Worm (Caenorhabditis elegans) whole organism, L2 larva: ENCODE results near the gene Y77E11A.16.

ENCODE experiments used
- R02D3.7 ChIP-seq: fragments of 150-350 bp; optimal IDR thresholded peaks from 2 replicates; lab custom pipeline; 2014; ENCODE audit warnings: missing biosample characterization, missing genetic modification characterization
- Y55F3AM.14 ChIP-seq: fragments of 200-800 bp; sonication (Bioruptor generic); optimal IDR thresholded peaks from 2 replicates; lab custom pipeline; 2018; ENCODE audit warnings: mild to moderate bottlenecking, missing genetic modification characterization, missing compliant biosample characterization
- ZK546.5 ChIP-seq: sonication (generic microtip); optimal IDR thresholded peaks from 2 replicates; lab custom pipeline; 2017; ENCODE audit warnings: missing biosample characterization, missing genetic modification characterization
- alr-1 ChIP-seq: fragments of 150-350 bp; optimal IDR thresholded peaks from 2 replicates; lab custom pipeline; 2014; ENCODE audit warnings: missing biosample characterization, missing genetic modification characterization
- ama-1 ChIP-seq: fragments of 150-350 bp; optimal IDR thresholded peaks from 2 replicates; lab custom pipeline; 2018; ENCODE audit warnings: inconsistent platforms
- blmp-1 ChIP-seq: sonication (generic microtip); optimal IDR thresholded peaks from 2 replicates; lab custom pipeline; 2017; ENCODE audit warnings: missing genetic modification characterization, mild to moderate bottlenecking, missing compliant biosample characterization, antibody characterized with exemption, moderate library complexity; ENCODE audit not compliant: insufficient read depth
- ceh-16 ChIP-seq: fragments of 150-350 bp; optimal IDR thresholded peaks from 2 replicates; lab custom pipeline; 2014; ENCODE audit warnings: missing biosample characterization, missing genetic modification characterization
- ceh-82 ChIP-seq: fragments of 150-350 bp; optimal IDR thresholded peaks from 2 replicates; lab custom pipeline; 2014; ENCODE audit warnings: missing biosample characterization, missing genetic modification characterization
- crh-2 ChIP-seq: sonication (generic microtip); optimal IDR thresholded peaks from 2 replicates; lab custom pipeline; 2017; ENCODE audit warnings: missing biosample characterization, missing genetic modification characterization
- dmd-4 ChIP-seq: sonication (generic microtip); optimal IDR thresholded peaks from 2 replicates; lab custom pipeline; 2017; ENCODE audit warnings: missing biosample characterization, missing genetic modification characterization
- elt-1 ChIP-seq: fragments of 150-350 bp; optimal IDR thresholded peaks from 2 replicates; lab custom pipeline; 2014; ENCODE audit warnings: missing biosample characterization, missing genetic modification characterization
- fos-1 ChIP-seq: fragments of 150-350 bp; optimal IDR thresholded peaks from 2 replicates; lab custom pipeline; 2014; ENCODE audit warnings: missing biosample characterization, missing genetic modification characterization
- lin-11 ChIP-seq: fragments of 150-350 bp; sonication (generic microtip); optimal IDR thresholded peaks from 2 replicates; lab custom pipeline; 2014; ENCODE audit warnings: missing biosample characterization, missing genetic modification characterization, inconsistent platforms, mixed read lengths
- lin-13 ChIP-seq: fragments of 150-350 bp; optimal IDR thresholded peaks from 2 replicates; lab custom pipeline; 2014; ENCODE audit warnings: missing biosample characterization, missing genetic modification reagents, missing genetic modification characterization
- lin-39 ChIP-seq: fragments of 150-350 bp; optimal IDR thresholded peaks from 2 replicates; lab custom pipeline; 2014; ENCODE audit warnings: missing biosample characterization, missing genetic modification reagents, missing genetic modification characterization
- lsy-2 ChIP-seq, 2 experiments: fragments of 150-350 bp in 1 of 2; sonication (generic microtip) in 1 of 2; optimal IDR thresholded peaks; 2 replicates each; lab custom pipeline; 2014 to 2017; ENCODE audit warnings: missing biosample characterization in 2 of 2, missing genetic modification characterization in 2 of 2
- mab-5 ChIP-seq: fragments of 150-350 bp; optimal IDR thresholded peaks from 2 replicates; lab custom pipeline; 2014; ENCODE audit warnings: missing biosample characterization, missing genetic modification characterization
- mbf-1 ChIP-seq: sonication (generic microtip); optimal IDR thresholded peaks from 2 replicates; lab custom pipeline; 2017; ENCODE audit warnings: missing biosample characterization, missing genetic modification characterization
- nhr-12 ChIP-seq: fragments of 150-350 bp; optimal IDR thresholded peaks from 2 replicates; lab custom pipeline; 2014; ENCODE audit warnings: missing biosample characterization, missing genetic modification characterization
- nhr-21 ChIP-seq: fragments of 150-350 bp; optimal IDR thresholded peaks from 2 replicates; lab custom pipeline; 2014; ENCODE audit warnings: missing biosample characterization, missing genetic modification characterization
- nhr-237 ChIP-seq: fragments of 150-350 bp; optimal IDR thresholded peaks from 2 replicates; lab custom pipeline; 2014; ENCODE audit warnings: missing biosample characterization, missing genetic modification characterization
- nhr-25 ChIP-seq: fragments of 150-350 bp; sonication (generic microtip); optimal IDR thresholded peaks from 3 replicates; lab custom pipeline; 2014; ENCODE audit warnings: missing biosample characterization, missing genetic modification characterization
- nhr-77 ChIP-seq: fragments of 150-350 bp; optimal IDR thresholded peaks from 2 replicates; lab custom pipeline; 2014; ENCODE audit warnings: missing biosample characterization, missing genetic modification characterization
- sma-3 ChIP-seq: sonication (generic microtip); optimal IDR thresholded peaks from 2 replicates; lab custom pipeline; 2016; ENCODE audit warnings: missing genetic modification reagents, missing genetic modification characterization, missing compliant biosample characterization
- sma-9 ChIP-seq, 2 experiments: fragments of 150-350 bp in 1 of 2; sonication (generic microtip) in 1 of 2; optimal IDR thresholded peaks; 2 replicates each; lab custom pipeline; 2014 to 2016; ENCODE audit warnings: missing genetic modification characterization in 2 of 2, mild to moderate bottlenecking in 1 of 2, missing biosample characterization in 1 of 2, missing compliant biosample characterization in 1 of 2, missing genetic modification reagents in 1 of 2, moderate library complexity in 1 of 2
- snpc-4 ChIP-seq: fragments of 150-350 bp; optimal IDR thresholded peaks from 2 replicates; lab custom pipeline; 2014; ENCODE audit warnings: missing biosample characterization, missing genetic modification characterization
- unc-55 ChIP-seq: fragments of 150-350 bp; sonication (generic microtip); optimal IDR thresholded peaks from 3 replicates; lab custom pipeline; 2014; ENCODE audit warnings: missing biosample characterization, missing genetic modification reagents, missing genetic modification characterization
- zag-1 ChIP-seq: fragments of 150-350 bp; optimal IDR thresholded peaks from 2 replicates; lab custom pipeline; 2014; ENCODE audit warnings: missing biosample characterization, missing genetic modification characterization

Gene Y77E11A.16

ce11 chrIV:1484968-1485474 is at the start of gene Y77E11A.16:
Gene Y77E11A.16 (plus strand): TSS chrIV:1485424.
- TF ChIP-seq nhr-237 (tag; lab: Kevin White, UChicago) (no peak), Y55F3AM.14 (GFP tag; lab: Kevin White, UChicago) (no peak), R02D3.7 (tag; lab: Kevin White, UChicago) (no peak), sma-9 (GFP tag; optimal IDR thresholded peaks at IDR 0.05; lab: Kevin White, UChicago) (no peak), sma-9 (tag; optimal IDR thresholded peaks at IDR 0.05; lab: Kevin White, UChicago) (no peak), lsy-2 (tag; optimal IDR thresholded peaks at IDR 0.05; lab: Kevin White, UChicago) (peak in 1 of 2 experiments; percentile 9), mab-5 (tag; lab: Kevin White, UChicago) (no peak), lin-13 (GFP tag; lab: Kevin White, UChicago) (no peak), ZK546.5 (tag; lab: Kevin White, UChicago) (no peak), nhr-21 (tag; lab: Kevin White, UChicago) (no peak)
- TF ChIP-seq, all 48 proteins: peak for 1

ce11 chrIV:1437625-1438024 is 47.6 kb upstream of the Y77E11A.16 start:
- TF ChIP-seq blmp-1 (tag; lab: Kevin White, UChicago): no peak
- TF ChIP-seq nhr-12 (tag; lab: Kevin White, UChicago): no peak
- no peak for TF ChIP-seq lin-13 (GFP tag; lab: Kevin White, UChicago)
- no peak for TF ChIP-seq ceh-16 (tag; lab: Kevin White, UChicago)
- no peak for TF ChIP-seq fos-1
- no peak for TF ChIP-seq zag-1
- TF ChIP-seq ZK546.5 (tag; lab: Kevin White, UChicago): no peak
- TF ChIP-seq unc-55: no peak
- TF ChIP-seq ceh-82 (tag; lab: Kevin White, UChicago): no peak

ce11 chrIV:1443514-1443913 is 41.7 kb upstream of the Y77E11A.16 start:
- TF ChIP-seq mab-5 (tag; lab: Kevin White, UChicago) (no peak), elt-1 (no peak), lin-39 (tag; lab: Kevin White, UChicago) (no peak), sma-3 (GFP tag; lab: Kevin White, UChicago) (no peak), mbf-1 (tag; lab: Kevin White, UChicago) (no peak), ceh-82 (tag; lab: Kevin White, UChicago) (no peak), dmd-4 (tag; lab: Kevin White, UChicago) (no peak), snpc-4 (tag; lab: Kevin White, UChicago) (no peak), alr-1 (tag; lab: Kevin White, UChicago) (no peak), ama-1 (lab: Kevin White, UChicago) (no peak), lin-11 (no peak)

ce11 chrIV:1443997-1444678 is 41.1 kb upstream of the Y77E11A.16 start:
- no peak for TF ChIP-seq Y55F3AM.14 (GFP tag; lab: Kevin White, UChicago)
- no peak for TF ChIP-seq mab-5 (tag; lab: Kevin White, UChicago)
- no peak for TF ChIP-seq zag-1

- TF ChIP-seq nhr-77 (tag; lab: Kevin White, UChicago): no peak
- TF ChIP-seq nhr-25 (tag; lab: Kevin White, UChicago): peak; percentile 24
- TF ChIP-seq, all 48 proteins: peak for 1
Measured at ce11 chrIV:1445920-1446319, 39.3 kb upstream of the Y77E11A.16 start, which contains the start of gene clp-7. Gene clp-7 (minus strand): TSS chrIV:1445966.

- TF ChIP-seq nhr-25 (tag; lab: Kevin White, UChicago) (peak; percentile 31), ceh-16 (tag; lab: Kevin White, UChicago) (no peak), sma-3 (GFP tag; lab: Kevin White, UChicago) (peak; percentile 9)
Measured at ce11 chrIV:1452480-1452879, 32.7 kb upstream of the Y77E11A.16 start.

- TF ChIP-seq fos-1: peak; percentile 8
- no peak for TF ChIP-seq blmp-1 (tag; lab: Kevin White, UChicago)
- TF ChIP-seq nhr-25 (tag; lab: Kevin White, UChicago): peak; percentile 1
- TF ChIP-seq crh-2 (tag; lab: Kevin White, UChicago): no peak
- no peak for TF ChIP-seq mab-5 (tag; lab: Kevin White, UChicago)
- no peak for TF ChIP-seq elt-1
- TF ChIP-seq sma-3 (GFP tag; lab: Kevin White, UChicago): peak; percentile 17
- TF ChIP-seq, all 48 proteins: peak for 3
Measured at ce11 chrIV:1453451-1453850, 31.8 kb upstream of the Y77E11A.16 start.
